Worm (Caenorhabditis elegans): ENCODE measurements around the gene mrpl-22.

mrpl-22 gene

DNA sequence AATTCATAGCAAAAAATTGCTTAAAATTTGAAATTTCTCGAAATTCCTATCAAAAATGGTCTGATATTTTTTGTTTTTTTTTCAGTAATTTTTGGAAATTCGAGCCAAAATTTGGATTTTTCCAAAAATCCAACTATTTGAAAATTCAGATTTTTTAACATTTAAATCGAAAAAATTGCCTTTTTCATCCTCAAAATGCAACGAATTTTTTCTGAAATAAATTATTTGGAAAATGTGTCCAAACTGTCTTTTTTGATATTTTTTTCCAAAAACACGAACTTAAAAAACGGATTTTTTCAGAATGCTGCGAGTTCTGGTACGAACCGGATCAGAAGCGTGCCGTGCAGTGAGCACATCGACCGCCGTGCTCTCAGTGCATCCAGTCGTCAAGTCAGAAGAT is at the start of gene mrpl-22:
TSS of gene mrpl-22 (plus strand) at position 301 of the 400 bp plus-strand sequence.
- TF ChIP-seq nfya-1 (tag; optimal IDR thresholded peaks at IDR 0.05; ENCODE audit: insufficient read depth) (no peak), nhr-12 (tag; optimal IDR thresholded peaks at IDR 0.05) (no peak)

DNA sequence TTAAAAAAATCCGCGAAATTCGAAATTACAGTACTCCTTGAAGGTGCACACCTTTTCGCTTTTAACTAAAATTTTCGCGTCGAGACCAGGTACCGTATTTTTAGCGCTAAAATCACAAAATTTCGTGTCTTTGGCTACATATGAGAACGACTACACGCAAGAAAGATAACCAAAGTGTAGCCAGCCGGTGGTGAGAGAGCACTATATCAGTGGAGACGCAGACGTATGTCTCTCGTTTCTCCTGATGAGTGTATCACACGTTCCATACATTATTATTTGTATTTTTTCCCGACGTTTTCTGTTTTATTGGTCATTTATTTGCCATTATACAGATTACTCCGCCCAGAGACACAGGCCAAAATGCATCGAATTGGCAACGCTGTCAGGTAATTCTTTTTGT is 49.3 kb upstream of the mrpl-22 start, which contains the start of gene acdh-11:
TSS of gene acdh-11 (plus strand) at position 333 of the 400 bp plus-strand sequence.
- TF ChIP-seq nhr-67 (tag; optimal IDR thresholded peaks at IDR 0.05) = no peak
- TF ChIP-seq nhr-76 (tag; optimal IDR thresholded peaks at IDR 0.05) = no peak
- no peak for TF ChIP-seq fkh-2 (tag; optimal IDR thresholded peaks at IDR 0.05)
- peak; percentile 65 for TF ChIP-seq elt-2 (tag; optimal IDR thresholded peaks at IDR 0.05)
- TF ChIP-seq elt-3 (tag; optimal IDR thresholded peaks at IDR 0.05) = no peak
- no peak for TF ChIP-seq zag-1 (tag; optimal IDR thresholded peaks at IDR 0.05)
- TF ChIP-seq jun-1 (tag; optimal IDR thresholded peaks at IDR 0.05) = no peak
- peak; percentile 24 for TF ChIP-seq pqm-1 (tag; optimal IDR thresholded peaks at IDR 0.05)
- peak; percentile 22 for TF ChIP-seq nhr-43 (tag; optimal IDR thresholded peaks at IDR 0.05; ENCODE audit: poor library complexity, severe bottlenecking)
- no peak for TF ChIP-seq nhr-11 (tag; optimal IDR thresholded peaks at IDR 0.05)
- no peak for TF ChIP-seq fkh-10 (GFP tag; optimal IDR thresholded peaks at IDR 0.05)
- no peak for TF ChIP-seq lin-15B (tag; optimal IDR thresholded peaks at IDR 0.05)
- TF ChIP-seq pha-4 (tag; optimal IDR thresholded peaks at IDR 0.05) = no peak
- no peak for TF ChIP-seq ceh-16 (tag; optimal IDR thresholded peaks at IDR 0.05)
- TF ChIP-seq nhr-12 (tag; optimal IDR thresholded peaks at IDR 0.05) = no peak
- no peak for TF ChIP-seq mdl-1 (tag; optimal IDR thresholded peaks at IDR 0.05)
- no peak for TF ChIP-seq egl-5 (tag; optimal IDR thresholded peaks at IDR 0.05)
- no peak for TF ChIP-seq nhr-25 (tag; optimal IDR thresholded peaks at IDR 0.05)
- TF ChIP-seq hmg-11 (tag; optimal IDR thresholded peaks at IDR 0.05) = peak; percentile 8
- no peak for TF ChIP-seq elt-1 (tag; optimal IDR thresholded peaks at IDR 0.05)
- TF ChIP-seq lin-39 (tag; optimal IDR thresholded peaks at IDR 0.05) = no peak
- TF ChIP-seq nfya-1 (tag; optimal IDR thresholded peaks at IDR 0.05; ENCODE audit: insufficient read depth) = peak; percentile 30
- no peak for TF ChIP-seq ceh-82 (tag; optimal IDR thresholded peaks at IDR 0.05)
- no peak for TF ChIP-seq R02D3.7 (tag; optimal IDR thresholded peaks at IDR 0.05)
- TF ChIP-seq nhr-28 (tag; optimal IDR thresholded peaks at IDR 0.05) = no peak

DNA sequence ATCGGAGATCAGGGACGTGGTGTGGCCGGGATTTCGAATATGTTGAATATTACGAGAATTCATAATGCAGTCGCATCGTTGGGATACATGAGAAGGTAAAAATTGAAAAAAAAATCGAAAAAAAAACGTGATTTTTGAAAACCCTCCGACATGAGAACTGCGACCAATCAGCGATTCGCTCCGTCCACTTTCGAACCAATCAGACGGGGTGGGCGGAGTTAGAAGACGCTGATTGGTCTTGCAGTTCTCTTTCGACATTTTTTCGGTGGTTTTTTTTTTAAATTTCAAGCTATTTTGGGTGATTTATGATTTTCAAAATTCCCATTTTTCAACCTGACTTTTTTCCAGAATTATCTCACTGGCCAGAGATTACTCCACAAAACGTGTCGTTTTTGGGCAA is 46.0 kb upstream of the mrpl-22 start:
- TF ChIP-seq nfya-1 (tag; optimal IDR thresholded peaks at IDR 0.05; ENCODE audit: insufficient read depth) = peak; percentile 71
- no peak for TF ChIP-seq pha-4 (tag; optimal IDR thresholded peaks at IDR 0.05)
- TF ChIP-seq egl-5 (tag; optimal IDR thresholded peaks at IDR 0.05) = no peak
- no peak for TF ChIP-seq nhr-25 (tag; optimal IDR thresholded peaks at IDR 0.05)

DNA sequence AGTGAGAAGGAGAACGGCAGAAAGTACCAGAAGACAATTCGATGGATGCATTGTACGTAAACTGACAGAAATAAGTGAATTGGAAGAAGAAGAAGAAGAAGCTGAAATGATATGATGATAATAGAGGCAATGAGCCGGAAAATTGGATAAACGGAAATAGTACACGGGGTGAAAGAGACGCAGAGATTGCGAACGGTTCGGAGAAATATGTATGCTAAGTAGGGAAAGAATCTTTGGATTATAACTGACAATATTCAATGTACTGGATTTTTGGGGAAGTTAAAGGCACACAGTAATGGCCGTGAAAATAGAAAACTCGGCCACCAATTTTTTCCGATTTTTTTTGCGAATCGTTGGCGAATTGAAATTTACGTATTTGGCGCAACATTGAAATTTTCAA is 39.9 kb upstream of the mrpl-22 start, which contains the start of gene Y45F3A.4:
TSS of gene Y45F3A.4 (minus strand) at position 101 of the 400 bp plus-strand sequence.
- TF ChIP-seq mdl-1 (tag; optimal IDR thresholded peaks at IDR 0.05) (no peak), egl-5 (tag; optimal IDR thresholded peaks at IDR 0.05) (no peak), zag-1 (tag; optimal IDR thresholded peaks at IDR 0.05) (no peak), ztf-4 (tag; optimal IDR thresholded peaks at IDR 0.05) (no peak), unc-62 (GFP tag; optimal IDR thresholded peaks at IDR 0.05) (no peak), R02D3.7 (tag; optimal IDR thresholded peaks at IDR 0.05) (no peak), fos-1 (tag; optimal IDR thresholded peaks at IDR 0.05) (no peak)

DNA sequence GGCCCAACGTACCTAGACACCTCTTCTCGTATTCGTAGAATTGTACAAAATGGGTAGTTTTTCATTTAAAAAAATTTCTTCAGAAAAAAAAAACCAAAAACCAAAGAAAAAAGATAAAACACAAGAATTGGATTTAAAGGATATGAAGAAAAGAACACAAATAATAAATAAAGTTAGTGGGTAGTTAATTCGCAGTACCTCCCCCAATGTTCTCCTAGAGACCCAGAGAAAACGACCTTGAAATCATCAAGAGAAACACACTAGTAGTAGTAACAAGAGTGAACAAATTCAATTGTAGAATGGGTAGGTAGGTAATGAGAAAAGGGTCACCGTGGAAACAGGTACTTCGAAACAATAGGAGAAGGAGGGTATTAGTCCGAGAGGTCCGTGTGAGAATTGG is 37.5 kb upstream of the mrpl-22 start:
- TF ChIP-seq ztf-11 (tag; optimal IDR thresholded peaks at IDR 0.05) (no peak), nfya-1 (tag; optimal IDR thresholded peaks at IDR 0.05; ENCODE audit: insufficient read depth) (no peak), nhr-25 (tag; optimal IDR thresholded peaks at IDR 0.05) (peak; percentile 49), elt-2 (tag; optimal IDR thresholded peaks at IDR 0.05) (no peak), ceh-9 (tag; optimal IDR thresholded peaks at IDR 0.05) (no peak)

DNA sequence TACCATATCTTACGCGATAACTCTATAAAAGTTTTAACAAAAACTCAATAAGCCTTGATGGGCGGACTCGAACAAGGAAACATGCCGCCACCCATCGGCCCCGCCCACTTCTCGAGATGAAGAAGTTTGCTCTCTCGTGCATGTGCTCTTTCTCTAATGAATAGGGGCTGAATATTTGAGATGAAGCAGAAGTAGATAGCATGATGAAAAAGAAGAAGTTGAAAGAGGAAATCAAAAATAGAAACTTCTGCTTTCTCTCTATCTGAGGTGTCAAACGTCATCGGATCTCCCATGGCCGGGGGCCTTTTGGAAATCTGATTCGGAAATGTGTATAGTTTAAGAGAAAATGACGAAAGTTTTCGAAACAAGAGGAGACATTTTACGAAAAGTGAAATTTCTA is 36.4 kb upstream of the mrpl-22 start:
- TF ChIP-seq fkh-10 (GFP tag; optimal IDR thresholded peaks at IDR 0.05) (no peak), egl-5 (tag; optimal IDR thresholded peaks at IDR 0.05) (no peak), nfya-1 (tag; optimal IDR thresholded peaks at IDR 0.05; ENCODE audit: insufficient read depth) (no peak), nhr-77 (tag; optimal IDR thresholded peaks at IDR 0.05) (no peak), nhr-23 (tag; optimal IDR thresholded peaks at IDR 0.05) (no peak), jun-1 (tag; optimal IDR thresholded peaks at IDR 0.05) (no peak), skn-1 (tag; optimal IDR thresholded peaks at IDR 0.05) (no peak), nhr-28 (tag; optimal IDR thresholded peaks at IDR 0.05) (no peak), lin-39 (tag; optimal IDR thresholded peaks at IDR 0.05) (no peak), lin-15B (tag; optimal IDR thresholded peaks at IDR 0.05) (no peak), nhr-11 (tag; optimal IDR thresholded peaks at IDR 0.05) (no peak), fkh-2 (tag; optimal IDR thresholded peaks at IDR 0.05) (no peak)

Measured in whole organism, L3 larva.